Fruit fly (Drosophila melanogaster) whole organism, embryonic: Measurements from ENCODE around the gene CG13690.
A peak's percentile ranks its signal among the peaks of the same experiment; 100 is the strongest.

Experiments used
- Antp ChIP-seq: fragments of 200-800 bp; sonication (Bioruptor generic); optimal IDR thresholded peaks from 3 replicates; lab custom pipeline; 2016; ENCODE audit warnings: missing biosample characterization, missing genetic modification characterization
- Atf3 ChIP-seq: fragments of 200-800 bp; sonication (Bioruptor generic); optimal IDR thresholded peaks from 3 replicates; lab custom pipeline; 2016; ENCODE audit warnings: missing biosample characterization, missing genetic modification characterization
- Atf6 ChIP-seq: fragments of 200-800 bp; sonication (Bioruptor generic); IDR thresholded peaks from 2 replicates; pipeline ENCODE4 v1.3.6; 2022; ENCODE audit warnings: missing biosample characterization, missing genetic modification characterization
- Bdp1 ChIP-seq: fragments of 200-800 bp; sonication (Bioruptor generic); optimal IDR thresholded peaks from 3 replicates; lab custom pipeline; 2016; ENCODE audit warnings: missing biosample characterization, missing genetic modification characterization
- CG10543 ChIP-seq: fragments of 200-800 bp; sonication (Bioruptor generic); optimal IDR thresholded peaks from 3 replicates; lab custom pipeline; 2017; ENCODE audit warnings: missing biosample characterization, mild to moderate bottlenecking, missing genetic modification characterization, moderate library complexity
- CG11085 ChIP-seq: fragments of 200-800 bp; sonication (Bioruptor generic); IDR thresholded peaks from 2 replicates; pipeline ENCODE4 v1.3.6; 2022; ENCODE audit warnings: missing biosample characterization, missing genetic modification characterization
- CG11247 ChIP-seq: fragments of 200-800 bp; sonication (Bioruptor generic); IDR thresholded peaks from 2 replicates; pipeline ENCODE4 v1.3.6; 2022; ENCODE audit warnings: missing biosample characterization, missing genetic modification characterization
- CG11504 ChIP-seq: fragments of 200-800 bp; sonication (Bioruptor generic); optimal IDR thresholded peaks from 3 replicates; lab custom pipeline; 2019; ENCODE audit warnings: missing biosample characterization, mild to moderate bottlenecking, missing genetic modification characterization, moderate library complexity
- CG11560 ChIP-seq: fragments of 200-800 bp; sonication (Bioruptor generic); IDR thresholded peaks from 3 replicates; pipeline ENCODE4 v1.3.6; 2022; ENCODE audit warnings: missing biosample characterization, missing genetic modification characterization
- CG12942 ChIP-seq: fragments of 200-800 bp; sonication (Bioruptor generic); optimal IDR thresholded peaks from 3 replicates; lab custom pipeline; 2016; ENCODE audit warnings: missing biosample characterization, missing genetic modification characterization
- CG14014 ChIP-seq: fragments of 200-800 bp; sonication (Bioruptor generic); IDR thresholded peaks from 2 replicates; pipeline ENCODE4 v1.3.6; 2022; ENCODE audit warnings: missing biosample characterization, missing genetic modification characterization
- CG14441 ChIP-seq: fragments of 200-800 bp; sonication (Bioruptor generic); IDR thresholded peaks from 2 replicates; pipeline ENCODE4 v1.3.6; 2022; ENCODE audit warnings: missing biosample characterization, missing genetic modification characterization
- CG15269 ChIP-seq: fragments of 200-800 bp; sonication (Bioruptor generic); optimal IDR thresholded peaks from 2 replicates; lab custom pipeline; 2018; ENCODE audit warnings: missing biosample characterization, mild to moderate bottlenecking, missing genetic modification characterization, moderate library complexity
- CG15479 ChIP-seq: fragments of 200-800 bp; sonication (Bioruptor generic); optimal IDR thresholded peaks from 3 replicates; lab custom pipeline; 2019; ENCODE audit warnings: missing biosample characterization, mild to moderate bottlenecking, missing genetic modification characterization, moderate library complexity
- CG15514 ChIP-seq: fragments of 200-800 bp; sonication (Bioruptor generic); optimal IDR thresholded peaks from 3 replicates; lab custom pipeline; 2017; ENCODE audit warnings: missing biosample characterization, missing genetic modification characterization, mild to moderate bottlenecking, moderate library complexity, missing genetic modification reagents
- CG15696 ChIP-seq: fragments of 200-800 bp; sonication (Bioruptor generic); optimal IDR thresholded peaks from 2 replicates; lab custom pipeline; 2019; ENCODE audit warnings: missing biosample characterization, mild to moderate bottlenecking, missing genetic modification characterization, moderate library complexity
- CG16779 ChIP-seq: fragments of 200-800 bp; sonication (Bioruptor generic); IDR thresholded peaks from 2 replicates; pipeline ENCODE4 v1.3.6; 2022; ENCODE audit warnings: missing biosample characterization, missing genetic modification characterization
- CG17385 ChIP-seq: fragments of 200-800 bp; sonication (Bioruptor generic); optimal IDR thresholded peaks from 3 replicates; lab custom pipeline; 2018; ENCODE audit warnings: missing biosample characterization, mild to moderate bottlenecking, missing genetic modification characterization
- CG17802 ChIP-seq: fragments of 200-800 bp; sonication (Bioruptor generic); optimal IDR thresholded peaks from 2 replicates; lab custom pipeline; 2018; ENCODE audit warnings: missing biosample characterization, mild to moderate bottlenecking, missing genetic modification characterization, moderate library complexity
- CG2712 ChIP-seq: fragments of 200-800 bp; optimal IDR thresholded peaks from 3 replicates; lab custom pipeline; 2019; ENCODE audit warnings: missing biosample characterization, mild to moderate bottlenecking, missing genetic modification characterization, moderate library complexity
- CG31388 ChIP-seq: fragments of 200-800 bp; sonication (Bioruptor generic); optimal IDR thresholded peaks from 2 replicates; lab custom pipeline; 2016; ENCODE audit warnings: missing biosample characterization, missing genetic modification characterization
- CG3847 ChIP-seq: fragments of 200-800 bp; sonication (Bioruptor generic); IDR thresholded peaks from 2 replicates; pipeline ENCODE4 v1.3.6; 2022; ENCODE audit warnings: missing biosample characterization, missing genetic modification characterization
- CG43689 ChIP-seq: fragments of 200-800 bp; sonication (Bioruptor generic); IDR thresholded peaks from 2 replicates; pipeline ENCODE4 v1.3.6; 2022; ENCODE audit warnings: missing biosample characterization, missing genetic modification characterization
- CG6854 ChIP-seq: fragments of 200-800 bp; sonication (Bioruptor generic); optimal IDR thresholded peaks from 3 replicates; lab custom pipeline; 2017; ENCODE audit warnings: missing biosample characterization, mild to moderate bottlenecking, missing genetic modification characterization
- CG7357 ChIP-seq: fragments of 200-800 bp; sonication (Bioruptor generic); IDR thresholded peaks from 3 replicates; pipeline ENCODE4 v1.3.6; 2022; ENCODE audit warnings: missing biosample characterization, missing genetic modification characterization
- CG9609 ChIP-seq: fragments of 200-800 bp; sonication (Bioruptor generic); optimal IDR thresholded peaks from 3 replicates; lab custom pipeline; 2016; ENCODE audit warnings: missing biosample characterization, missing genetic modification characterization
- CoRest ChIP-seq: fragments of 200-800 bp; sonication (Bioruptor generic); optimal IDR thresholded peaks from 3 replicates; lab custom pipeline; 2018; ENCODE audit warnings: missing biosample characterization, mild to moderate bottlenecking, missing genetic modification characterization, moderate library complexity
- CrebB ChIP-seq: fragments of 200-800 bp; sonication (Bioruptor generic); optimal IDR thresholded peaks from 3 replicates; lab custom pipeline; 2018; ENCODE audit warnings: missing biosample characterization, mild to moderate bottlenecking, missing genetic modification characterization
- Dref ChIP-seq: fragments of 200-800 bp; sonication (Bioruptor generic); IDR thresholded peaks from 2 replicates; pipeline ENCODE4 v1.3.6; 2022; ENCODE audit warnings: missing biosample characterization, missing genetic modification characterization
- Fer1 ChIP-seq: fragments of 200-800 bp; sonication (Bioruptor generic); optimal IDR thresholded peaks from 2 replicates; lab custom pipeline; 2017; ENCODE audit warnings: missing biosample characterization, mild to moderate bottlenecking, missing genetic modification characterization
- Nf-YB ChIP-seq: fragments of 200-800 bp; sonication (Bioruptor generic); optimal IDR thresholded peaks from 3 replicates; lab custom pipeline; 2019; ENCODE audit warnings: missing biosample characterization, mild to moderate bottlenecking, missing genetic modification characterization, moderate library complexity
- Oli ChIP-seq: fragments of 200-800 bp; sonication (Bioruptor generic); optimal IDR thresholded peaks from 2 replicates; lab custom pipeline; 2018; ENCODE audit warnings: missing biosample characterization, mild to moderate bottlenecking, missing genetic modification characterization, moderate library complexity
- Ssrp ChIP-seq: fragments of 200-800 bp; sonication (Bioruptor generic); optimal IDR thresholded peaks from 2 replicates; lab custom pipeline; 2018; ENCODE audit warnings: missing biosample characterization, mild to moderate bottlenecking, missing genetic modification characterization, moderate library complexity
- Xrp1 ChIP-seq: fragments of 200-800 bp; sonication (Bioruptor generic); IDR thresholded peaks from 2 replicates; pipeline ENCODE4 v1.3.6; 2022; ENCODE audit warnings: missing biosample characterization, missing genetic modification characterization
- ab ChIP-seq: fragments of 200-800 bp; sonication (Bioruptor generic); optimal IDR thresholded peaks from 2 replicates; lab custom pipeline; 2016; ENCODE audit warnings: missing biosample characterization, missing genetic modification characterization
- ase ChIP-seq: fragments of 200-800 bp; sonication (Bioruptor generic); IDR thresholded peaks from 3 replicates; pipeline ENCODE4 v1.3.6; 2022; ENCODE audit warnings: missing biosample characterization, missing genetic modification characterization
- caup ChIP-seq: fragments of 200-800 bp; sonication (Bioruptor generic); optimal IDR thresholded peaks from 3 replicates; lab custom pipeline; 2017; ENCODE audit warnings: missing biosample characterization, mild to moderate bottlenecking, missing genetic modification characterization, moderate library complexity; ENCODE audit not compliant: severe bottlenecking
- crp ChIP-seq, 2 experiments: fragments of 200-800 bp; sonication (Bioruptor generic); optimal IDR thresholded peaks; 2 replicates in 1 of 2; 3 replicates in 1 of 2; lab custom pipeline; 2017; ENCODE audit warnings: missing biosample characterization in 2 of 2, missing genetic modification characterization in 2 of 2, mild to moderate bottlenecking in 1 of 2, moderate library complexity in 1 of 2
- dati ChIP-seq: fragments of 200-800 bp; sonication (Bioruptor generic); IDR thresholded peaks from 2 replicates; pipeline ENCODE4 v1.3.6; 2022; ENCODE audit warnings: missing biosample characterization, missing genetic modification characterization
- emc ChIP-seq: fragments of 200-800 bp; sonication (Bioruptor generic); optimal IDR thresholded peaks from 2 replicates; lab custom pipeline; 2016; ENCODE audit warnings: missing biosample characterization, missing genetic modification characterization
- fu2 ChIP-seq: fragments of 200-800 bp; sonication (Bioruptor generic); optimal IDR thresholded peaks from 2 replicates; lab custom pipeline; 2016; ENCODE audit warnings: missing biosample characterization, missing genetic modification characterization
- grau ChIP-seq: fragments of 200-800 bp; optimal IDR thresholded peaks from 3 replicates; lab custom pipeline; 2019; ENCODE audit warnings: missing biosample characterization, mild to moderate bottlenecking, missing genetic modification characterization, moderate library complexity
- kni ChIP-seq: fragments of 200-800 bp; sonication (Bioruptor generic); optimal IDR thresholded peaks from 3 replicates; lab custom pipeline; 2017; ENCODE audit warnings: mild to moderate bottlenecking, missing biosample characterization, missing genetic modification reagents, missing genetic modification characterization
- maf-S ChIP-seq: fragments of 200-800 bp; sonication (Bioruptor generic); optimal IDR thresholded peaks from 2 replicates; lab custom pipeline; 2016; ENCODE audit warnings: missing biosample characterization, missing genetic modification characterization
- sc ChIP-seq, 3 experiments: fragments of >200 bp in 2 of 3; fragments of 200-800 bp in 1 of 3; sonication (Bioruptor generic) in 1 of 3; optimal IDR thresholded peaks; 2 replicates in 2 of 3; 3 replicates in 1 of 3; lab custom pipeline; 2017; ENCODE audit warnings: mild to moderate bottlenecking in 1 of 3, missing biosample characterization in 1 of 3, missing genetic modification characterization in 1 of 3, missing genetic modification reagents in 1 of 3
- sens-2 ChIP-seq: fragments of 200-800 bp; sonication (Bioruptor generic); IDR thresholded peaks from 2 replicates; pipeline ENCODE4 v1.3.6; 2022; ENCODE audit warnings: missing biosample characterization, missing genetic modification characterization
- sug ChIP-seq: fragments of 200-800 bp; optimal IDR thresholded peaks from 2 replicates; lab custom pipeline; 2019; ENCODE audit warnings: missing biosample characterization, mild to moderate bottlenecking, missing genetic modification characterization, moderate library complexity
- tgo ChIP-seq: fragments of 200-800 bp; sonication (Bioruptor generic); IDR thresholded peaks from 3 replicates; pipeline ENCODE4 v1.3.6; 2022; ENCODE audit warnings: missing biosample characterization, missing genetic modification characterization
- tin ChIP-seq: fragments of 200-800 bp; sonication (Bioruptor generic); optimal IDR thresholded peaks from 3 replicates; lab custom pipeline; 2016; ENCODE audit warnings: missing biosample characterization, missing genetic modification characterization

Gene CG13690

dm6 chr2L:468745-469358 is 49.4 kb upstream of the CG13690 start (continued):
- TF ChIP-seq fu2 (peak; percentile 73), Xrp1 (peak; percentile 82), CG12942 (peak; percentile 69), CG16779 (GFP tag; lab: Robert Waterston, UW) (peak; percentile 72), CG31388 (GFP tag; lab: Kevin White, UChicago) (no peak), CG17802 (tag; lab: Kevin White, UChicago) (peak; percentile 51), Dref (GFP tag; lab: Robert Waterston, UW) (no peak), Nf-YB (peak; percentile 50), Atf3 (GFP tag; lab: Kevin White, UChicago) (peak; percentile 47), crp (GFP tag; optimal IDR thresholded peaks at IDR 0.05; lab: Kevin White, UChicago) (peak in 1 of 2 experiments; percentile 3), CG2712 (tag; lab: Kevin White, UChicago) (peak; percentile 81), CG3847 (peak; percentile 46; the same call in 1 of the 2 replicates), CG15514 (peak; percentile 69), Bdp1 (peak; percentile 59), maf-S (GFP tag; lab: Kevin White, UChicago) (peak; percentile 58), Fer1 (GFP tag; lab: Kevin White, UChicago) (peak; percentile 77), CG11085 (GFP tag; lab: Robert Waterston, UW) (peak; percentile 47), ase (GFP tag; lab: Robert Waterston, UW) (peak; percentile 82), CG9609 (GFP tag; lab: Kevin White, UChicago) (peak; percentile 64), CG10543 (GFP tag; lab: Kevin White, UChicago) (peak; percentile 30), CrebB (tag; lab: Kevin White, UChicago) (peak; percentile 72), Oli (tag; lab: Kevin White, UChicago) (peak; percentile 70), CoRest (tag; lab: Kevin White, UChicago) (peak; percentile 64), CG43689 (GFP tag; lab: Robert Waterston, UW) (peak; percentile 75), tgo (GFP tag; lab: Robert Waterston, UW) (peak; percentile 70), emc (GFP tag; lab: Kevin White, UChicago) (peak; percentile 38), grau (tag; lab: Kevin White, UChicago) (peak; percentile 65), Ssrp (peak; percentile 76), CG15696 (tag; lab: Kevin White, UChicago) (no peak), caup (GFP tag; lab: Kevin White, UChicago) (peak; percentile 50), dati (GFP tag; lab: Robert Waterston, UW) (peak; percentile 67), kni (GFP tag; lab: Kevin White, UChicago) (peak; percentile 63), Antp (GFP tag; lab: Kevin White, UChicago) (peak; percentile 68), CG14441 (GFP tag; lab: Robert Waterston, UW) (peak; percentile 74), CG6854 (GFP tag; lab: Kevin White, UChicago) (no peak), CG7357 (GFP tag; lab: Robert Waterston, UW) (peak; percentile 52; the same call in 2 of the 3 replicates), CG11560 (tag; lab: Robert Waterston, UW) (0 out of 3 replicates have a peak, but pooled peaks have one; percentile 43), CG15479 (no peak), Atf6 (GFP tag; lab: Robert Waterston, UW) (peak; percentile 78), ab (GFP tag; lab: Kevin White, UChicago) (no peak), CG14014 (peak; percentile 69), CG11247 (GFP tag; lab: Robert Waterston, UW) (no peak), sc (optimal IDR thresholded peaks at IDR 0.05; lab: Kevin White, UChicago) (no peak), sc (GFP tag; optimal IDR thresholded peaks at IDR 0.05; lab: Kevin White, UChicago) (peak; percentile 61), sens-2 (peak; percentile 65; the same call in 1 of the 2 replicates), tin (GFP tag; lab: Kevin White, UChicago) (peak; percentile 65), CG15269 (tag; lab: Kevin White, UChicago) (peak; percentile 77), CG17385 (peak; percentile 68), CG11504 (tag; lab: Kevin White, UChicago) (peak; percentile 82), sug (tag; lab: Kevin White, UChicago) (peak; percentile 50)
